Worm (Caenorhabditis elegans) whole organism, L1 larva: ENCODE measurements around the gene lin-13.

Experiments
- grh-1 ChIP-seq: fragments of 200-800 bp; sonication (Bioruptor generic); IDR thresholded peaks from 2 replicates; pipeline ENCODE4 v1.3.6; 2022; ENCODE audit warnings: missing genetic modification reagents, missing genetic modification characterization, missing compliant biosample characterization
- nhr-85 ChIP-seq: sonication (generic microtip); peaks from one replicate; lab custom pipeline; 2016; ENCODE audit warnings: missing genetic modification characterization, inconsistent platforms, missing compliant biosample characterization
- nhr-90 ChIP-seq: sonication (generic microtip); optimal IDR thresholded peaks from 2 replicates; lab custom pipeline; 2016; ENCODE audit warnings: mild to moderate bottlenecking, missing genetic modification characterization, missing compliant biosample characterization; ENCODE audit not compliant: poor library complexity
- rnt-1 ChIP-seq: sonication (generic microtip); optimal IDR thresholded peaks from 2 replicates; lab custom pipeline; 2016; ENCODE audit warnings: mild to moderate bottlenecking, missing genetic modification characterization, moderate library complexity, missing compliant biosample characterization
- snpc-4 ChIP-seq: fragments of 150-350 bp; optimal IDR thresholded peaks from 2 replicates; lab custom pipeline; 2014; ENCODE audit warnings: missing biosample characterization, missing genetic modification characterization
- sox-4 ChIP-seq: sonication (generic microtip); optimal IDR thresholded peaks from 2 replicates; lab custom pipeline; 2016; ENCODE audit warnings: missing genetic modification characterization, missing compliant biosample characterization
- unc-130 ChIP-seq: fragments of 150-350 bp; optimal IDR thresholded peaks from 2 replicates; lab custom pipeline; 2017; ENCODE audit warnings: missing biosample characterization, missing genetic modification characterization, inconsistent platforms
- unc-62 ChIP-seq: fragments of 150-350 bp; optimal IDR thresholded peaks from 2 replicates; lab custom pipeline; 2014; ENCODE audit warnings: missing biosample characterization, missing genetic modification reagents, missing genetic modification characterization
- ztf-4 ChIP-seq: fragments of 150-350 bp; optimal IDR thresholded peaks from 2 replicates; lab custom pipeline; 2014; ENCODE audit warnings: missing biosample characterization, missing genetic modification characterization

- TF ChIP-seq sox-4 (tag; lab: Kevin White, UChicago) (no peak), unc-62 (GFP tag; lab: Kevin White, UChicago) (no peak), ztf-4 (tag; lab: Kevin White, UChicago) (no peak), unc-130 (tag; lab: Kevin White, UChicago) (no peak), rnt-1 (tag; lab: Kevin White, UChicago) (peak; percentile 23), grh-1 (GFP tag; lab: Robert Waterston, UW) (no peak), nhr-90 (tag; lab: Kevin White, UChicago) (no peak), nhr-85 (tag; lab: Kevin White, UChicago) (peak; percentile 27), snpc-4 (tag; lab: Kevin White, UChicago) (no peak)
These were observed 2.6 kb upstream of the lin-13 start, which contains the start of gene C03B8.3 for ce11 chrIII:7711908-7712359.
